Worm (Caenorhabditis elegans): ENCODE results near the gene T07G12.3.

T07G12.3 gene

ce11 chrIV:10503750-10504232 is 29.9 kb upstream of the T07G12.3 start (continued):
- TF ChIP-seq attf-3 (GFP tag; conservative IDR thresholded peaks at IDR 0.05) (no peak), F37B4.10 (GFP tag; IDR thresholded peaks at IDR 0.05) (no peak), B0261.1 (tag; optimal IDR thresholded peaks at IDR 0.05) (no peak), nhr-80 (tag; optimal IDR thresholded peaks at IDR 0.05) (peak; percentile 24), die-1 (tag; optimal IDR thresholded peaks at IDR 0.05) (no peak)

ce11 chrIV:10505016-10505415 is 28.7 kb upstream of the T07G12.3 start:
- no peak for TF ChIP-seq F57A8.1 (GFP tag; optimal IDR thresholded peaks at IDR 0.05)
- no peak for TF ChIP-seq cebp-2 (GFP tag; IDR thresholded peaks at IDR 0.05)
- TF ChIP-seq rpc-1 (optimal IDR thresholded peaks at IDR 0.05) = no peak
- TF ChIP-seq rpc-1 (tag; optimal IDR thresholded peaks at IDR 0.05) = no peak
- no peak for TF ChIP-seq efl-1 (GFP tag; optimal IDR thresholded peaks at IDR 0.05)
- TF ChIP-seq Y53F4B.3 (GFP tag; IDR thresholded peaks at IDR 0.05) = no peak
- no peak for TF ChIP-seq snpc-4 (GFP tag; optimal IDR thresholded peaks at IDR 0.05)
- no peak for TF ChIP-seq snpc-4 (tag; optimal IDR thresholded peaks at IDR 0.05)
- no peak for TF ChIP-seq dpff-1 (tag; optimal IDR thresholded peaks at IDR 0.05)
- no peak for TF ChIP-seq tbp1 (GFP tag; optimal IDR thresholded peaks at IDR 0.05)
- no peak for TF ChIP-seq nhr-120 (GFP tag; IDR thresholded peaks at IDR 0.05)
- TF ChIP-seq Y53G8AR.9 (GFP tag; conservative IDR thresholded peaks at IDR 0.05) = no peak

ce11 chrIV:10506016-10506415 is 27.7 kb upstream of the T07G12.3 start:
- TF ChIP-seq cebp-2 (GFP tag; IDR thresholded peaks at IDR 0.05) = 0 out of 2 replicates have a peak, but pooled peaks have one; percentile 60
- no peak for TF ChIP-seq dox-1 (GFP tag; IDR thresholded peaks at IDR 0.05)

- TF ChIP-seq him-1 (tag; optimal IDR thresholded peaks at IDR 0.05) (no peak), lin-40 (tag; optimal IDR thresholded peaks at IDR 0.05) (peak; percentile 12)
Observed at ce11 chrIV:10507586-10507985, 26.2 kb upstream of the T07G12.3 start.

ce11 chrIV:10511432-10511831 is 22.3 kb upstream of the T07G12.3 start:
- TF ChIP-seq Y56A3A.18 (GFP tag; IDR thresholded peaks at IDR 0.05) (0 out of 2 replicates have a peak, but pooled peaks have one; percentile 13), Y53G8AR.9 (GFP tag; conservative IDR thresholded peaks at IDR 0.05) (0 out of 2 replicates have a peak, but pooled peaks have one; percentile 37), B0336.3 (GFP tag; IDR thresholded peaks at IDR 0.05) (peak; percentile 56), hsf-1 (GFP tag; IDR thresholded peaks at IDR 0.05) (peak; percentile 59), nhr-80 (tag; optimal IDR thresholded peaks at IDR 0.05) (peak; percentile 77), madf-10 (tag; optimal IDR thresholded peaks at IDR 0.05) (peak; percentile 51), ets-4 (GFP tag; optimal IDR thresholded peaks at IDR 0.05) (peak; percentile 39), pha-4 (tag; optimal IDR thresholded peaks at IDR 0.05) (peak; percentile 15), B0261.1 (tag; optimal IDR thresholded peaks at IDR 0.05) (no peak), lir-1 (GFP tag; conservative IDR thresholded peaks at IDR 0.05) (no peak), cebp-1 (GFP tag; IDR thresholded peaks at IDR 0.05) (no peak), cebp-1 (tag; optimal IDR thresholded peaks at IDR 0.05) (peak; percentile 48), atf-7 (tag; optimal IDR thresholded peaks at IDR 0.05) (peak; percentile 97), sea-2 (GFP tag; IDR thresholded peaks at IDR 0.05) (no peak), nhr-90 (tag; optimal IDR thresholded peaks at IDR 0.05) (peak; percentile 13), egl-44 (GFP tag; IDR thresholded peaks at IDR 0.05) (0 out of 2 replicates have a peak, but pooled peaks have one; percentile 13), unc-62 (GFP tag; optimal IDR thresholded peaks at IDR 0.05) (peak; percentile 41)

Data from whole organism, young adult.